Comparison of ENCODE assay signal across 2 fruit fly cellular contexts in the genomic region with DNA sequence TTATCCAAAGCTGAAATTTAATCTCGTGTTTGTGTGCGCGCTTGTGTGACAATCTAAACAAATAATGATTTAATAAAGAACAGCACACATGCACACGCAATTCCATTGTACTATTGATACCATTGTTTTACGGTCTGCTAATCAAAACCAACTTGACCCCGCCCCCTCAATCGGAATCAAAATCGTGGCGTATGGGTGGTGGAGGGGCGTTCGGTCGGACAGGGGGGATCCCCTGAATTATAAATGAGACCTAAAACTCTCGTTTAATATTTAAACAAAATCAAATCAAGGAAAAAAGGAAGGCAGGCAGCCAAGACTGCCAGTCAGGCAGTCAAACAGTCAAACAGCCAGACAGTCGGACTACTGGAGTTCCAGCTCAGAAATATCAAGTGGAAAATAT.
A peak's percentile ranks its signal among the peaks of the same experiment; 100 is the strongest.
TF ChIP-seq lines count a peak whose summit lies in the region.

No protein-coding gene starts in this region.

- TF ChIP-seq CTCF in whole organism, embryonic (GFP tag; optimal IDR thresholded peaks at IDR 0.05; lab: Kevin White, UChicago): no peak

TF ChIP-seq in whole organism, embryonic, 481 proteins besides CTCF, POLR2A, EP300 and RAD21:
- TF ChIP-seq crol (GFP tag; IDR thresholded peaks at IDR 0.05; lab: Robert Waterston, UW) (peak; percentile 57), grau (tag; optimal IDR thresholded peaks at IDR 0.05; lab: Kevin White, UChicago) (no peak)

TF ChIP-seq in whole organism, wandering third instar larva, 38 proteins besides CTCF, POLR2A, EP300 and RAD21:
- TF ChIP-seq brk (GFP tag; optimal IDR thresholded peaks at IDR 0.05; lab: Kevin White, UChicago) (no peak), HLH106 (tag; optimal IDR thresholded peaks at IDR 0.05; lab: Kevin White, UChicago) (no peak), foxo (GFP tag; optimal IDR thresholded peaks at IDR 0.05; lab: Kevin White, UChicago) (no peak), Rel (GFP tag; optimal IDR thresholded peaks at IDR 0.05; lab: Kevin White, UChicago) (no peak), Rel (tag; optimal IDR thresholded peaks at IDR 0.05; lab: Kevin White, UChicago) (peak; percentile 75), tai (GFP tag; optimal IDR thresholded peaks at IDR 0.05; lab: Kevin White, UChicago) (no peak), Myc (optimal IDR thresholded peaks at IDR 0.05; lab: Kevin White, UChicago) (no peak), psq (GFP tag; optimal IDR thresholded peaks at IDR 0.05; lab: Kevin White, UChicago) (no peak), Dif (GFP tag; optimal IDR thresholded peaks at IDR 0.05; lab: Kevin White, UChicago; ENCODE audit: partially characterized antibody) (no peak)
